Worm (Caenorhabditis elegans) whole organism, L3 larva: ENCODE measurements around the gene tmem-231.

Experiments used
- ZK546.5 ChIP-seq: sonication (generic microtip); optimal IDR thresholded peaks from 2 replicates; lab custom pipeline; 2017; ENCODE audit warnings: missing biosample characterization, missing genetic modification characterization
- egl-27 ChIP-seq: sonication (generic microtip); optimal IDR thresholded peaks from 4 replicates; lab custom pipeline; 2017; ENCODE audit warnings: missing biosample characterization, missing genetic modification reagents, missing genetic modification characterization
- elt-1 ChIP-seq: fragments of 150-350 bp; optimal IDR thresholded peaks from 2 replicates; lab custom pipeline; 2014; ENCODE audit warnings: missing biosample characterization, missing genetic modification characterization
- elt-3 ChIP-seq, 3 experiments: fragments of 150-350 bp in 1 of 3; sonication (generic microtip) in 2 of 3; optimal IDR thresholded peaks; 2 replicates in 2 of 3; 4 replicates in 1 of 3; lab custom pipeline; 2014 to 2017; ENCODE audit warnings: missing biosample characterization in 3 of 3, missing genetic modification characterization in 3 of 3
- eor-1 ChIP-seq, 2 experiments: fragments of 150-350 bp; optimal IDR thresholded peaks; 2 replicates each; lab custom pipeline; 2014 to 2018; ENCODE audit warnings: missing biosample characterization in 2 of 2, missing genetic modification characterization in 2 of 2
- jun-1 ChIP-seq: fragments of 150-350 bp; optimal IDR thresholded peaks from 2 replicates; lab custom pipeline; 2014; ENCODE audit warnings: missing biosample characterization, missing genetic modification reagents, missing genetic modification characterization
- lin-15B ChIP-seq: fragments of 150-350 bp; optimal IDR thresholded peaks from 2 replicates; lab custom pipeline; 2014; ENCODE audit warnings: missing biosample characterization, missing genetic modification characterization
- nhr-11 ChIP-seq: fragments of 150-350 bp; optimal IDR thresholded peaks from 2 replicates; lab custom pipeline; 2014; ENCODE audit warnings: missing biosample characterization, missing genetic modification characterization
- nhr-23 ChIP-seq: fragments of 150-350 bp; optimal IDR thresholded peaks from 2 replicates; lab custom pipeline; 2014; ENCODE audit warnings: missing biosample characterization, missing genetic modification reagents, missing genetic modification characterization
- nhr-67 ChIP-seq: fragments of 150-350 bp; optimal IDR thresholded peaks from 2 replicates; lab custom pipeline; 2014; ENCODE audit warnings: missing biosample characterization, missing genetic modification characterization
- pha-4 ChIP-seq: fragments of 150-350 bp; optimal IDR thresholded peaks from 2 replicates; lab custom pipeline; 2014; ENCODE audit warnings: missing biosample characterization, missing genetic modification reagents, missing genetic modification characterization
- tbx-2 ChIP-seq: sonication (generic microtip); optimal IDR thresholded peaks from 2 replicates; lab custom pipeline; 2016; ENCODE audit warnings: mild to moderate bottlenecking, missing genetic modification characterization, missing compliant biosample characterization
- unc-39 ChIP-seq: sonication (generic microtip); optimal IDR thresholded peaks from 4 replicates; lab custom pipeline; 2017; ENCODE audit warnings: missing biosample characterization, missing genetic modification characterization

DNA sequence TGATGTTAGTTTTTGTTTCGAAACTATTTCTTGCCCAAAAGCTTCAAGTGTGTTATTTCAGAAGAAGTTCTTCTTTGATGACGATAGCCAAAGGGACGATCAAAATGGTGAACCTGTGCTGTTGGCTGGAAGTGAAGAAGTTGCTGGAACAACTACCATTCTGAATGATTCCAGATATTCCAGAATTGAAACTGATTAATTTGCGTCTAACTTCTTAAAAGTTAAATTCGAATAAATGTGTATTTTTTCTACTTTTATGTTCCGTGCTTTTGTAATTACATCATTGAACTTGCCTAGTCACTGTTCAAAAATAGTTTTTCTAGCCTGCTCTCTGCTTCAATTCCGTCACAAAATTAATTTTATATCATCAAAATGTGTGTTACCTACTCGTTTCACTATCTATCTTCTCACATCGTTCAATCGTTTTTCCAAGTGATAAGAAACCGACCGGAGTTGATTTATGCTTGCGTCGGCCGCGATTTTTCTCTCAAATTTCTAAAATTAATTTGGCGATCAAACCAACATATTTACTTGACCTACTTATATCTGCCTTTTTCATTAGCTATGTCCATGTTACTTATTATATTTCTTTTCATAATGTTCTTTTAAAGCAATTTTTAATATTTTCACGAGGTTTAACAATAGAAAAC lies 48.6 kb downstream of the tmem-231 start:
- TF ChIP-seq nhr-11 (no peak), jun-1 (tag; lab: Kevin White, UChicago) (no peak), ZK546.5 (tag; lab: Kevin White, UChicago) (no peak), pha-4 (no peak), tbx-2 (tag; lab: Kevin White, UChicago) (no peak), unc-39 (tag; lab: Kevin White, UChicago) (no peak), nhr-23 (no peak), egl-27 (tag; lab: Kevin White, UChicago) (no peak), nhr-67 (tag; lab: Kevin White, UChicago) (no peak), elt-3 (tag; optimal IDR thresholded peaks at IDR 0.05; lab: Kevin White, UChicago) (no peak), elt-1 (tag; lab: Kevin White, UChicago) (no peak), eor-1 (tag; optimal IDR thresholded peaks at IDR 0.05; lab: Kevin White, UChicago) (no peak), lin-15B (no peak)
